Worm (Caenorhabditis elegans): ENCODE results near the gene cpt-4.

ce11 chrV:5050073-5050599 is 22.6 kb upstream of the cpt-4 start:
- TF ChIP-seq nhr-77 (tag; optimal IDR thresholded peaks at IDR 0.05) (no peak), R02D3.7 (tag; optimal IDR thresholded peaks at IDR 0.05) (no peak)

All from whole organism, L3 larva.